Worm (Caenorhabditis elegans): ENCODE data around the gene ZC239.17.

DNA sequence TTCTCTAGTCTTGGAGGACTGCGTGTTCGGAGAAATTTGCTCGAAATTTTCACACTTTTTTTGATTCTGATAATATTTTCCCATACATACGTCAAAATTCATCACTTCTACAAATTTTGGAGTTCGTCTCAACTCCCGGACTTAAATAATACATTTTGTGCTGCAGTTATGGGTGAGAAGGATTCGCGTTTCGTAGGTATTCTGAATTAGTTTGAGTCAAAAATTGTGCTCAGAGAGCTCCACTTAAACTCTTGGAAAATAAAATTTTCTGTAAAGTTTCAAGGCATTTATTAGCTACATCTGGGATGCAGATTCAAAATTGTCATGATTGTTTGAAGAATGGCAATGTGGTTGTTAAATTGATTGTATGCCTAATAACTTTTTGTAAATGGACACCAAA, 11.8 kb downstream of the ZC239.17 start, which contains the start of gene ZC239.4:
- TF ChIP-seq blmp-1 (tag; optimal IDR thresholded peaks at IDR 0.05) (no peak), vab-15 (tag; optimal IDR thresholded peaks at IDR 0.05) (no peak), nhr-47 (tag; optimal IDR thresholded peaks at IDR 0.05) (no peak), nhr-11 (tag; optimal IDR thresholded peaks at IDR 0.05) (no peak), lin-15B (tag; optimal IDR thresholded peaks at IDR 0.05) (no peak), nhr-237 (tag; optimal IDR thresholded peaks at IDR 0.05) (no peak), sox-4 (tag; optimal IDR thresholded peaks at IDR 0.05) (no peak), lsy-2 (tag; optimal IDR thresholded peaks at IDR 0.05) (no peak), egl-27 (tag; optimal IDR thresholded peaks at IDR 0.05) (no peak), nhr-77 (tag; optimal IDR thresholded peaks at IDR 0.05) (no peak), pax-3 (tag; optimal IDR thresholded peaks at IDR 0.05) (no peak)
